Fruit fly (Drosophila melanogaster) whole organism, embryonic: Measurements from ENCODE around the gene CG5823.

Experiments
- ATbp ChIP-seq: fragments of 200-800 bp; sonication (Bioruptor generic); optimal IDR thresholded peaks from 2 replicates; lab custom pipeline; 2017; ENCODE audit warnings: missing biosample characterization, mild to moderate bottlenecking, missing genetic modification characterization, missing genetic modification reagents
- Ada2b ChIP-seq: fragments of 200-800 bp; sonication (Bioruptor generic); IDR thresholded peaks from 2 replicates; pipeline ENCODE4 v1.3.6; 2022; ENCODE audit warnings: missing biosample characterization, missing genetic modification characterization
- B-H1 ChIP-seq: fragments of 200-800 bp; sonication (Bioruptor generic); IDR thresholded peaks from 3 replicates; pipeline ENCODE4 v1.3.6; 2022; ENCODE audit warnings: missing biosample characterization, missing genetic modification characterization
- Bdp1 ChIP-seq: fragments of 200-800 bp; sonication (Bioruptor generic); optimal IDR thresholded peaks from 3 replicates; lab custom pipeline; 2016; ENCODE audit warnings: missing biosample characterization, missing genetic modification characterization
- CG10274 ChIP-seq: fragments of 200-800 bp; sonication (Bioruptor generic); optimal IDR thresholded peaks from 3 replicates; lab custom pipeline; 2017; ENCODE audit warnings: missing biosample characterization, mild to moderate bottlenecking, missing genetic modification characterization
- CG10543 ChIP-seq: fragments of 200-800 bp; sonication (Bioruptor generic); optimal IDR thresholded peaks from 3 replicates; lab custom pipeline; 2017; ENCODE audit warnings: missing biosample characterization, mild to moderate bottlenecking, missing genetic modification characterization, moderate library complexity
- CG11723 ChIP-seq: fragments of 200-800 bp; sonication (Bioruptor generic); optimal IDR thresholded peaks from 2 replicates; lab custom pipeline; 2017; ENCODE audit warnings: missing biosample characterization, mild to moderate bottlenecking, missing genetic modification characterization
- CG12155 ChIP-seq: fragments of 200-800 bp; sonication (Bioruptor generic); optimal IDR thresholded peaks from 3 replicates; lab custom pipeline; 2016; ENCODE audit warnings: missing biosample characterization, missing genetic modification characterization
- CG12299 ChIP-seq: fragments of 200-800 bp; sonication (Bioruptor generic); optimal IDR thresholded peaks from 2 replicates; lab custom pipeline; 2018; ENCODE audit warnings: missing biosample characterization, mild to moderate bottlenecking, missing genetic modification characterization
- CG12391 ChIP-seq: fragments of 200-800 bp; sonication (Bioruptor generic); optimal IDR thresholded peaks from 3 replicates; lab custom pipeline; 2018; ENCODE audit warnings: missing biosample characterization, mild to moderate bottlenecking, missing genetic modification characterization, moderate library complexity
- CG12942 ChIP-seq: fragments of 200-800 bp; sonication (Bioruptor generic); optimal IDR thresholded peaks from 3 replicates; lab custom pipeline; 2016; ENCODE audit warnings: missing biosample characterization, missing genetic modification characterization
- CG14014 ChIP-seq: fragments of 200-800 bp; sonication (Bioruptor generic); IDR thresholded peaks from 2 replicates; pipeline ENCODE4 v1.3.6; 2022; ENCODE audit warnings: missing biosample characterization, missing genetic modification characterization
- CG1529 ChIP-seq: fragments of 200-800 bp; sonication (Bioruptor generic); optimal IDR thresholded peaks from 3 replicates; lab custom pipeline; 2018; ENCODE audit warnings: missing biosample characterization, missing genetic modification characterization
- CG15479 ChIP-seq: fragments of 200-800 bp; sonication (Bioruptor generic); optimal IDR thresholded peaks from 3 replicates; lab custom pipeline; 2019; ENCODE audit warnings: missing biosample characterization, mild to moderate bottlenecking, missing genetic modification characterization, moderate library complexity
- CG16779 ChIP-seq: fragments of 200-800 bp; sonication (Bioruptor generic); IDR thresholded peaks from 2 replicates; pipeline ENCODE4 v1.3.6; 2022; ENCODE audit warnings: missing biosample characterization, missing genetic modification characterization
- CG17361 ChIP-seq: fragments of 200-800 bp; sonication (Bioruptor generic); IDR thresholded peaks from 3 replicates; pipeline ENCODE4 v1.3.6; 2022; ENCODE audit warnings: missing biosample characterization, missing genetic modification characterization
- CG2875 ChIP-seq: fragments of 200-800 bp; sonication (Bioruptor generic); optimal IDR thresholded peaks from 2 replicates; lab custom pipeline; 2017; ENCODE audit warnings: missing biosample characterization, mild to moderate bottlenecking, missing genetic modification characterization, missing genetic modification reagents
- CG3163 ChIP-seq: fragments of 200-800 bp; sonication (Bioruptor generic); optimal IDR thresholded peaks from 3 replicates; lab custom pipeline; 2016; ENCODE audit warnings: missing biosample characterization, missing genetic modification characterization
- CG32772 ChIP-seq: fragments of 200-800 bp; sonication (Bioruptor generic); IDR thresholded peaks from 2 replicates; pipeline ENCODE4 v1.3.6; 2022; ENCODE audit warnings: missing biosample characterization, missing genetic modification characterization
- CG4854 ChIP-seq: fragments of 200-800 bp; sonication (Bioruptor generic); optimal IDR thresholded peaks from 2 replicates; lab custom pipeline; 2016; ENCODE audit warnings: missing biosample characterization, missing genetic modification characterization, inconsistent platforms
- CG6175 ChIP-seq: fragments of 200-800 bp; sonication (Bioruptor generic); IDR thresholded peaks from 3 replicates; pipeline ENCODE4 v1.3.6; 2022; ENCODE audit warnings: missing biosample characterization, missing genetic modification characterization
- CG8290 ChIP-seq, 3 experiments: fragments of 200-800 bp; sonication (Bioruptor generic); optimal IDR thresholded peaks; 2 replicates each; lab custom pipeline; 2016 to 2019; ENCODE audit warnings: missing biosample characterization in 3 of 3, missing genetic modification characterization in 3 of 3, mild to moderate bottlenecking in 2 of 3, moderate library complexity in 1 of 3
- CG9727 ChIP-seq: fragments of 200-800 bp; sonication (Bioruptor generic); optimal IDR thresholded peaks from 3 replicates; lab custom pipeline; 2017; ENCODE audit warnings: missing biosample characterization, mild to moderate bottlenecking, missing genetic modification characterization
- D19B ChIP-seq: fragments of 200-800 bp; sonication (Bioruptor generic); optimal IDR thresholded peaks from 2 replicates; lab custom pipeline; 2017; ENCODE audit warnings: missing biosample characterization, mild to moderate bottlenecking, missing genetic modification characterization
- Lim3 ChIP-seq: fragments of 200-800 bp; sonication (Bioruptor generic); IDR thresholded peaks from 2 replicates; pipeline ENCODE4 v1.3.6; 2022; ENCODE audit warnings: missing biosample characterization, missing genetic modification characterization
- Max ChIP-seq: fragments of 200-800 bp; sonication (Bioruptor generic); optimal IDR thresholded peaks from 2 replicates; lab custom pipeline; 2016; ENCODE audit warnings: missing biosample characterization, mild to moderate bottlenecking, missing genetic modification characterization
- Mrtf ChIP-seq: fragments of 200-800 bp; sonication (Bioruptor generic); IDR thresholded peaks from 3 replicates; pipeline ENCODE4 v1.3.6; 2022; ENCODE audit warnings: missing biosample characterization, missing genetic modification characterization
- Myb ChIP-seq: fragments of 200-800 bp; sonication (Bioruptor generic); optimal IDR thresholded peaks from 2 replicates; lab custom pipeline; 2016; ENCODE audit warnings: missing biosample characterization, missing genetic modification characterization
- Six4 ChIP-seq: fragments of 200-800 bp; sonication (Bioruptor generic); optimal IDR thresholded peaks from 2 replicates; lab custom pipeline; 2016; ENCODE audit warnings: missing biosample characterization, missing genetic modification characterization
- abd-A ChIP-seq: fragments of 200-800 bp; sonication (Bioruptor generic); optimal IDR thresholded peaks from 3 replicates; lab custom pipeline; 2019; ENCODE audit warnings: missing biosample characterization, mild to moderate bottlenecking, missing genetic modification characterization, moderate library complexity
- aop ChIP-seq: fragments of 200-800 bp; sonication (Bioruptor generic); IDR thresholded peaks from 2 replicates; pipeline ENCODE4 v1.3.6; 2022; ENCODE audit warnings: missing biosample characterization, missing genetic modification characterization
- bab2 ChIP-seq: fragments of 200-800 bp; sonication (Bioruptor generic); optimal IDR thresholded peaks from 2 replicates; lab custom pipeline; 2016; ENCODE audit warnings: missing biosample characterization, missing genetic modification characterization
- btn ChIP-seq: fragments of 200-800 bp; sonication (Bioruptor generic); optimal IDR thresholded peaks from 2 replicates; lab custom pipeline; 2016; ENCODE audit warnings: missing biosample characterization, missing genetic modification characterization
- crol ChIP-seq: fragments of 200-800 bp; sonication (Bioruptor generic); IDR thresholded peaks from 2 replicates; pipeline ENCODE4 v1.3.6; 2022; ENCODE audit warnings: missing biosample characterization, missing genetic modification characterization
- gro ChIP-seq: fragments of 200-800 bp; sonication (Bioruptor generic); optimal IDR thresholded peaks from 2 replicates; lab custom pipeline; 2016; ENCODE audit warnings: missing biosample characterization, missing genetic modification characterization
- jing ChIP-seq: fragments of 200-800 bp; sonication (Bioruptor generic); optimal IDR thresholded peaks from 2 replicates; lab custom pipeline; 2018; ENCODE audit warnings: missing biosample characterization, mild to moderate bottlenecking, missing genetic modification characterization
- knrl ChIP-seq: fragments of 200-800 bp; sonication (Bioruptor generic); IDR thresholded peaks from 3 replicates; pipeline ENCODE4 v1.3.6; 2022; ENCODE audit warnings: missing biosample characterization, missing genetic modification characterization; ENCODE audit not compliant: partially characterized antibody
- lab ChIP-seq: fragments of 200-800 bp; sonication (Bioruptor generic); optimal IDR thresholded peaks from 3 replicates; lab custom pipeline; 2017; ENCODE audit warnings: missing biosample characterization, missing genetic modification characterization, mild to moderate bottlenecking, moderate library complexity, missing genetic modification reagents
- nerfin-1 ChIP-seq: fragments of 200-800 bp; sonication (Bioruptor generic); optimal IDR thresholded peaks from 3 replicates; lab custom pipeline; 2019; ENCODE audit warnings: missing biosample characterization, mild to moderate bottlenecking, missing genetic modification characterization, moderate library complexity
- oc ChIP-seq: fragments of 200-800 bp; sonication (Bioruptor generic); optimal IDR thresholded peaks from 2 replicates; lab custom pipeline; 2018; ENCODE audit warnings: missing biosample characterization, mild to moderate bottlenecking, missing genetic modification characterization, moderate library complexity
- otp ChIP-seq: fragments of 200-800 bp; sonication (Bioruptor generic); IDR thresholded peaks from 3 replicates; pipeline ENCODE4, ENCODE4 v1.3.6; 2022; ENCODE audit warnings: missing biosample characterization, missing genetic modification characterization
- pzg ChIP-seq: fragments of 200-800 bp; sonication (Bioruptor generic); optimal IDR thresholded peaks from 3 replicates; lab custom pipeline; 2018; ENCODE audit warnings: missing biosample characterization, mild to moderate bottlenecking, missing genetic modification characterization, moderate library complexity
- sc ChIP-seq, 3 experiments: fragments of >200 bp in 2 of 3; fragments of 200-800 bp in 1 of 3; sonication (Bioruptor generic) in 1 of 3; optimal IDR thresholded peaks; 2 replicates in 2 of 3; 3 replicates in 1 of 3; lab custom pipeline; 2017; ENCODE audit warnings: mild to moderate bottlenecking in 1 of 3, missing biosample characterization in 1 of 3, missing genetic modification characterization in 1 of 3, missing genetic modification reagents in 1 of 3
- sim ChIP-seq: fragments of 200-800 bp; sonication (Bioruptor generic); IDR thresholded peaks from 2 replicates; pipeline ENCODE4 v1.3.6; 2022; ENCODE audit warnings: missing biosample characterization, missing genetic modification characterization
- sna ChIP-seq: fragments of 200-800 bp; sonication (Bioruptor generic); IDR thresholded peaks from 2 replicates; pipeline ENCODE4 v1.3.6; 2022; ENCODE audit warnings: missing biosample characterization, missing genetic modification characterization; ENCODE audit not compliant: partially characterized antibody
- sob ChIP-seq: fragments of 200-800 bp; sonication (Bioruptor generic); IDR thresholded peaks from 2 replicates; pipeline ENCODE4 v1.3.6; 2022; ENCODE audit warnings: missing biosample characterization, missing genetic modification characterization
- trh ChIP-seq: fragments of 200-800 bp; sonication (Bioruptor generic); optimal IDR thresholded peaks from 2 replicates; lab custom pipeline; 2016; ENCODE audit warnings: missing biosample characterization, missing genetic modification characterization
- wdn ChIP-seq: fragments of 200-800 bp; sonication (Bioruptor generic); IDR thresholded peaks from 2 replicates; pipeline ENCODE4 v1.3.6; 2022; ENCODE audit warnings: missing biosample characterization, missing genetic modification characterization
- zfh2 ChIP-seq: fragments of 200-800 bp; sonication (Bioruptor generic); optimal IDR thresholded peaks from 2 replicates; lab custom pipeline; 2016; ENCODE audit warnings: missing biosample characterization, missing genetic modification characterization

CG5823 gene

DNA sequence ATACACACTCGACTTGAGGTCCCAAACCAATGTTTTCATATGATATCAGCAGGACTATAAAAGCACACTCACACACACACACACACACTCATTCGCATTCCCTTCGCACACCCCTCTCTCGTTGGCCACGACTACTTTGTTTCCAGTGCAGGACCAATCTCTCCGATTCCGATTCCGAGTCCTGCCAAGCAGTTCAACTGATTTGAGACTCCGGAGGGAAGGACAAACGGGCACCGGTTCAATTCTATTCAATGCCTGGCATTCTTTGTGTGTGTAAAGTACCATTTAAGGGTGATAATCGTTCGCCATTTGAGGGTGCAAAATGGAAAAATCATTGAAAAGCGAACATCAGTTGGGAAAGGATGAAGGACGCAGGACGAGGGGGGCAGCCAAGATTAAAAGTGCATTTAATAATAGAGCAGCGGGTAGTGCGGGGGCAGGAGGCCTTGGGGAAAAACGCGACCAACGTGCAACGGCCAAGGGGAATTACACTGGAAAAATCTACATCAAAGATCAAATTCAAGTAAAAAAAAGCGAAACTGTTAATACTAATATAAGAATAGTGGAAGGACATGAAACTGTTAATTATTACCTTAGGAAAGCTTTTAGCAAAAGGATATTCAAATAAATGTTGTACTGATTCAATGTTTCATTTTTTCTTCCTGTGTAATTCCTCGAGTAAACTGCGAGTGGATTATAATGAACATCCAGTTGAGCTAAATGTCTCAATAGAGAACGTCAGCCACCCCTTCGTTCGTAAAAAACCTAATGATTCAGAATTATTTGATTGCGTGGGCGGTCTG is 49.5 kb upstream of the CG5823 start (continued):
- no peak for TF ChIP-seq sc (optimal IDR thresholded peaks at IDR 0.05; lab: Kevin White, UChicago)
- TF ChIP-seq sc (GFP tag; optimal IDR thresholded peaks at IDR 0.05; lab: Kevin White, UChicago): peak; percentile 43
- no peak for TF ChIP-seq CG10274
- TF ChIP-seq CG16779 (GFP tag; lab: Robert Waterston, UW): no peak
- TF ChIP-seq CG11723 (GFP tag; lab: Kevin White, UChicago): no peak
- TF ChIP-seq zfh2 (GFP tag; lab: Kevin White, UChicago): no peak
- TF ChIP-seq CG10543 (GFP tag; lab: Kevin White, UChicago): no peak
- no peak for TF ChIP-seq jing
- no peak for TF ChIP-seq B-H1 (GFP tag; lab: Robert Waterston, UW)
- peak; percentile 28 for TF ChIP-seq CG12942
- peak; percentile 8 for TF ChIP-seq ATbp (GFP tag; lab: Kevin White, UChicago)
- TF ChIP-seq D19B (GFP tag; lab: Kevin White, UChicago): no peak
- TF ChIP-seq CG17361: peak; percentile 69
- no peak for TF ChIP-seq CG4854 (GFP tag; lab: Kevin White, UChicago)
- no peak for TF ChIP-seq sna (GFP tag; lab: Robert Waterston, UW)
- no peak for TF ChIP-seq Lim3 (GFP tag; lab: Robert Waterston, UW)
- no peak for TF ChIP-seq aop (GFP tag; lab: Robert Waterston, UW)
- no peak for TF ChIP-seq bab2 (GFP tag; lab: Kevin White, UChicago)
- peak; percentile 66 for TF ChIP-seq CG12391
- TF ChIP-seq sim (GFP tag; lab: Robert Waterston, UW): no peak
- peak; percentile 58 for TF ChIP-seq CG9727
- TF ChIP-seq pzg (GFP tag; lab: Kevin White, UChicago): no peak
- no peak for TF ChIP-seq CG15479 (GFP tag; lab: Kevin White, UChicago)
- peak; percentile 77 for TF ChIP-seq crol
- TF ChIP-seq Mrtf (GFP tag; lab: Robert Waterston, UW): no peak
- TF ChIP-seq CG8290 (GFP tag; optimal IDR thresholded peaks at IDR 0.05; lab: Kevin White, UChicago): peak; percentile 15
- no peak for TF ChIP-seq CG8290 (tag; optimal IDR thresholded peaks at IDR 0.05; lab: Kevin White, UChicago)
- TF ChIP-seq abd-A (tag; lab: Kevin White, UChicago): no peak
- TF ChIP-seq Ada2b (GFP tag; lab: Robert Waterston, UW): peak; percentile 31; the same call in 1 of the 2 replicates
- no peak for TF ChIP-seq sob (GFP tag; lab: Robert Waterston, UW)
- TF ChIP-seq lab: peak; percentile 21
- no peak for TF ChIP-seq gro
- peak; percentile 47 for TF ChIP-seq CG32772 (GFP tag; lab: Robert Waterston, UW)
- no peak for TF ChIP-seq CG3163 (GFP tag; lab: Kevin White, UChicago)
- TF ChIP-seq CG2875: peak; percentile 20
- TF ChIP-seq otp (GFP tag; lab: Robert Waterston, UW): peak; percentile 41; the same call in 1 of the 3 replicates
- peak; percentile 15 for TF ChIP-seq CG12155 (GFP tag; lab: Kevin White, UChicago)
- TF ChIP-seq btn (GFP tag; lab: Kevin White, UChicago): no peak
- TF ChIP-seq Bdp1 (GFP tag; lab: Kevin White, UChicago): no peak
- TF ChIP-seq oc (tag; lab: Kevin White, UChicago): peak; percentile 78
- no peak for TF ChIP-seq Myb (GFP tag; lab: Kevin White, UChicago)
- TF ChIP-seq nerfin-1 (tag; lab: Kevin White, UChicago): peak; percentile 50
- TF ChIP-seq CG1529 (GFP tag; lab: Kevin White, UChicago): peak; percentile 22
- TF ChIP-seq wdn (GFP tag; lab: Robert Waterston, UW): no peak
- TF ChIP-seq knrl: no peak
- TF ChIP-seq CG12299 (tag; lab: Kevin White, UChicago): peak; percentile 4
- no peak for TF ChIP-seq CG6175 (GFP tag; lab: Robert Waterston, UW)
- peak; percentile 24 for TF ChIP-seq Six4
- TF ChIP-seq trh (GFP tag; lab: Kevin White, UChicago): no peak
- no peak for TF ChIP-seq Max (GFP tag; lab: Kevin White, UChicago)
- no peak for TF ChIP-seq CG14014
